Fruit fly (Drosophila melanogaster) whole organism, embryonic: Measurements from ENCODE around the gene Bacc.

Experiments used
- CG31224 ChIP-seq: fragments of 200-800 bp; sonication (Bioruptor generic); IDR thresholded peaks from 2 replicates; pipeline ENCODE4 v1.3.6; 2022; ENCODE audit warnings: missing biosample characterization, missing genetic modification characterization
- CG7745 ChIP-seq: fragments of 200-800 bp; sonication (Bioruptor generic); optimal IDR thresholded peaks from 2 replicates; lab custom pipeline; 2018; ENCODE audit warnings: missing biosample characterization, mild to moderate bottlenecking, missing genetic modification characterization, moderate library complexity
- Hey ChIP-seq: fragments of 200-800 bp; sonication (Bioruptor generic); optimal IDR thresholded peaks from 3 replicates; lab custom pipeline; 2018; ENCODE audit warnings: missing biosample characterization, mild to moderate bottlenecking, missing genetic modification characterization

- no peak for TF ChIP-seq Hey (tag; lab: Kevin White, UChicago)
- TF ChIP-seq CG31224 (GFP tag; lab: Robert Waterston, UW) = no peak
- no peak for TF ChIP-seq CG7745 (tag; lab: Kevin White, UChicago)
Measured at dm6 chr2L:2757930-2758556, 5.8 kb downstream of the Bacc start.
